Worm (Caenorhabditis elegans) whole organism, L4 larva: Measurements from ENCODE around the gene sedl-1.

Experiments
- D1046.2 ChIP-seq: fragments of 200-800 bp; sonication (Bioruptor generic); IDR thresholded peaks from 2 replicates; pipeline ENCODE4 v1.3.6; 2022; ENCODE audit warnings: missing genetic modification characterization, missing compliant biosample characterization
- F26F4.8 ChIP-seq: fragments of 200-800 bp; sonication (Bioruptor generic); conservative IDR thresholded peaks from 2 replicates; pipeline ENCODE4 v1.3.6; 2022; ENCODE audit warnings: missing genetic modification characterization, missing compliant biosample characterization
- F37D6.2 ChIP-seq: sonication (generic microtip); optimal IDR thresholded peaks from 2 replicates; lab custom pipeline; 2016; ENCODE audit warnings: mild to moderate bottlenecking, missing genetic modification characterization, missing compliant biosample characterization
- F44E2.7 ChIP-seq: fragments of 200-800 bp; sonication (Bioruptor generic); IDR thresholded peaks from 2 replicates; pipeline ENCODE4 v2.1.2; 2022; ENCODE audit warnings: missing genetic modification characterization, missing compliant biosample characterization
- F49E8.2 ChIP-seq: sonication (generic microtip); optimal IDR thresholded peaks from 2 replicates; lab custom pipeline; 2016; ENCODE audit warnings: missing compliant biosample characterization, mild to moderate bottlenecking, missing genetic modification characterization, borderline replicate concordance
- R02D3.7 ChIP-seq: fragments of 150-350 bp; sonication (generic microtip); optimal IDR thresholded peaks from 3 replicates; lab custom pipeline; 2014; ENCODE audit warnings: missing biosample characterization, missing genetic modification characterization
- T26A8.4 ChIP-seq: fragments of 200-800 bp; sonication (Bioruptor generic); IDR thresholded peaks from 2 replicates; pipeline ENCODE4 v1.3.6; 2022; ENCODE audit warnings: missing genetic modification characterization, missing compliant biosample characterization
- Y105C5A.15 ChIP-seq: fragments of 200-800 bp; sonication (Bioruptor generic); IDR thresholded peaks from 2 replicates; pipeline ENCODE4 v1.3.6; 2022; ENCODE audit warnings: missing genetic modification characterization, missing compliant biosample characterization
- Y48G9A.11 ChIP-seq: fragments of 200-800 bp; sonication (Bioruptor generic); IDR thresholded peaks from 2 replicates; pipeline ENCODE4 v1.3.6; 2022; ENCODE audit warnings: missing genetic modification reagents, missing genetic modification characterization, missing compliant biosample characterization
- ZK546.5 ChIP-seq, 2 experiments: sonication (generic microtip); optimal IDR thresholded peaks; 2 replicates each; lab custom pipeline; 2017; ENCODE audit warnings: missing biosample characterization in 2 of 2, missing genetic modification characterization in 2 of 2
- aha-1 ChIP-seq: fragments of 150-350 bp; peaks from one replicate; lab custom pipeline; 2014; ENCODE audit warnings: missing biosample characterization, missing genetic modification characterization
- aly-2 ChIP-seq: sonication (generic microtip); optimal IDR thresholded peaks from 2 replicates; lab custom pipeline; 2018; ENCODE audit warnings: missing biosample characterization, missing genetic modification characterization
- arid-1 ChIP-seq: fragments of 200-800 bp; sonication (Bioruptor generic); conservative IDR thresholded peaks from 2 replicates; pipeline ENCODE4 v1.3.6; 2022; ENCODE audit warnings: missing genetic modification reagents, missing genetic modification characterization, missing compliant biosample characterization
- ceh-28 ChIP-seq: fragments of 150-350 bp; optimal IDR thresholded peaks from 2 replicates; lab custom pipeline; 2014; ENCODE audit warnings: missing biosample characterization, missing genetic modification reagents, missing genetic modification characterization
- ceh-32 ChIP-seq: sonication (generic microtip); optimal IDR thresholded peaks from 2 replicates; lab custom pipeline; 2016; ENCODE audit warnings: mild to moderate bottlenecking, missing genetic modification characterization, missing compliant biosample characterization; ENCODE audit not compliant: poor library complexity
- ceh-62 ChIP-seq: sonication (generic microtip); optimal IDR thresholded peaks from 2 replicates; lab custom pipeline; 2017; ENCODE audit warnings: missing biosample characterization, missing genetic modification characterization
- ceh-82 ChIP-seq: sonication (generic microtip); optimal IDR thresholded peaks from 2 replicates; lab custom pipeline; 2017; ENCODE audit warnings: missing biosample characterization, missing genetic modification characterization
- ces-1 ChIP-seq: fragments of 150-350 bp; sonication (generic microtip); optimal IDR thresholded peaks from 4 replicates; lab custom pipeline; 2014; ENCODE audit warnings: missing biosample characterization, missing genetic modification reagents, missing genetic modification characterization
- cey-2 ChIP-seq: sonication (generic microtip); optimal IDR thresholded peaks from 3 replicates; lab custom pipeline; 2017; ENCODE audit warnings: missing genetic modification characterization, mild to moderate bottlenecking, missing compliant biosample characterization, antibody characterized with exemption, borderline replicate concordance; ENCODE audit not compliant: insufficient read depth
- daf-12 ChIP-seq: fragments of 150-350 bp; optimal IDR thresholded peaks from 2 replicates; lab custom pipeline; 2014; ENCODE audit warnings: missing biosample characterization, missing genetic modification reagents, missing genetic modification characterization
- daf-19 ChIP-seq: fragments of 200-800 bp; sonication (Bioruptor generic); conservative IDR thresholded peaks from 2 replicates; pipeline ENCODE4 v1.3.6; 2022; ENCODE audit warnings: missing genetic modification characterization, missing compliant biosample characterization
- dmd-6 ChIP-seq: fragments of 200-800 bp; sonication (Bioruptor generic); IDR thresholded peaks from 2 replicates; pipeline ENCODE4 v1.3.6; 2022; ENCODE audit warnings: missing genetic modification reagents, missing genetic modification characterization, missing compliant biosample characterization
- dpl-1 ChIP-seq: fragments of 150-350 bp; optimal IDR thresholded peaks from 2 replicates; lab custom pipeline; 2014; ENCODE audit warnings: missing biosample characterization, missing genetic modification reagents, missing genetic modification characterization
- duxl-1 ChIP-seq: sonication (generic microtip); optimal IDR thresholded peaks from 2 replicates; lab custom pipeline; 2016; ENCODE audit warnings: mild to moderate bottlenecking, missing genetic modification characterization, moderate library complexity, missing compliant biosample characterization; ENCODE audit not compliant: poor library complexity
- egl-27 ChIP-seq: sonication (generic microtip); optimal IDR thresholded peaks from 3 replicates; lab custom pipeline; 2017; ENCODE audit warnings: missing biosample characterization, missing genetic modification reagents, missing genetic modification characterization
- fos-1 ChIP-seq: fragments of 150-350 bp; optimal IDR thresholded peaks from 2 replicates; lab custom pipeline; 2014; ENCODE audit warnings: missing biosample characterization, missing genetic modification characterization
- gei-8 ChIP-seq: fragments of 200-800 bp; sonication (Bioruptor generic); optimal IDR thresholded peaks from 2 replicates; lab custom pipeline; 2018; ENCODE audit warnings: mild to moderate bottlenecking, missing genetic modification characterization, missing compliant biosample characterization
- hlh-11 ChIP-seq: fragments of 200-800 bp; sonication (Bioruptor generic); optimal IDR thresholded peaks from 2 replicates; lab custom pipeline; 2018; ENCODE audit warnings: mild to moderate bottlenecking, missing genetic modification characterization, missing compliant biosample characterization
- hlh-30 ChIP-seq: sonication (generic microtip); optimal IDR thresholded peaks from 2 replicates; lab custom pipeline; 2017; ENCODE audit warnings: antibody characterized with exemption, mild to moderate bottlenecking, missing genetic modification characterization, missing compliant biosample characterization; ENCODE audit not compliant: insufficient read depth
- lin-1 ChIP-seq: fragments of 200-800 bp; sonication (Bioruptor generic); IDR thresholded peaks from 2 replicates; pipeline ENCODE4 v1.3.6; 2022; ENCODE audit warnings: missing genetic modification reagents, missing genetic modification characterization, missing compliant biosample characterization
- lin-13 ChIP-seq: fragments of 150-350 bp; optimal IDR thresholded peaks from 2 replicates; lab custom pipeline; 2014; ENCODE audit warnings: missing biosample characterization, missing genetic modification reagents, missing genetic modification characterization
- lin-15B ChIP-seq: fragments of 150-350 bp; sonication (generic microtip); optimal IDR thresholded peaks from 3 replicates; lab custom pipeline; 2014; ENCODE audit warnings: missing biosample characterization, missing genetic modification characterization
- lin-38 ChIP-seq: fragments of 200-800 bp; sonication (Bioruptor generic); IDR thresholded peaks from 2 replicates; pipeline ENCODE4 v1.3.6; 2022; ENCODE audit warnings: missing genetic modification reagents, missing genetic modification characterization, missing compliant biosample characterization
- lin-39 ChIP-seq: fragments of 150-350 bp; optimal IDR thresholded peaks from 2 replicates; lab custom pipeline; 2014; ENCODE audit warnings: missing biosample characterization, missing genetic modification reagents, missing genetic modification characterization
- lir-3 ChIP-seq: sonication (generic microtip); optimal IDR thresholded peaks from 2 replicates; lab custom pipeline; 2016; ENCODE audit warnings: mild to moderate bottlenecking, missing genetic modification characterization, missing compliant biosample characterization
- madf-5 ChIP-seq, 2 experiments: fragments of 200-800 bp; sonication (Bioruptor generic); IDR thresholded peaks; 2 replicates each; pipeline ENCODE4 v1.3.6; 2022; ENCODE audit warnings: missing compliant biosample characterization in 2 of 2, missing genetic modification characterization in 2 of 2
- mdt-29 ChIP-seq: fragments of 200-800 bp; sonication (Bioruptor generic); IDR thresholded peaks from 2 replicates; pipeline ENCODE4 v1.3.6; 2022; ENCODE audit warnings: missing genetic modification reagents, missing genetic modification characterization, missing compliant biosample characterization
- nhr-111 ChIP-seq: fragments of 200-800 bp; sonication (Bioruptor generic); optimal IDR thresholded peaks from 2 replicates; lab custom pipeline; 2018; ENCODE audit warnings: mild to moderate bottlenecking, missing genetic modification characterization, missing compliant biosample characterization
- nhr-237 ChIP-seq: sonication (generic microtip); optimal IDR thresholded peaks from 2 replicates; lab custom pipeline; 2017; ENCODE audit warnings: missing biosample characterization, missing genetic modification characterization
- nhr-41 ChIP-seq: fragments of 200-800 bp; sonication (Bioruptor generic); IDR thresholded peaks from 2 replicates; pipeline ENCODE4 v1.3.6; 2022; ENCODE audit warnings: missing genetic modification reagents, missing genetic modification characterization, missing compliant biosample characterization
- nhr-6 ChIP-seq: fragments of 150-350 bp; optimal IDR thresholded peaks from 2 replicates; lab custom pipeline; 2014; ENCODE audit warnings: missing biosample characterization, missing genetic modification characterization
- nhr-76 ChIP-seq: fragments of 150-350 bp; optimal IDR thresholded peaks from 2 replicates; lab custom pipeline; 2014; ENCODE audit warnings: missing biosample characterization, missing genetic modification characterization
- pha-4 ChIP-seq, 2 experiments: fragments of 150-350 bp in 1 of 2; fragments of 200-800 bp in 1 of 2; sonication (Bioruptor generic) in 1 of 2; IDR thresholded peaks in 1 of 2; optimal IDR thresholded peaks in 1 of 2; 2 replicates each; pipeline versions ENCODE4 v1.3.6 to Lab custom; 2014 to 2022; ENCODE audit warnings: missing genetic modification characterization in 2 of 2, missing genetic modification reagents in 2 of 2, missing biosample characterization in 1 of 2, missing compliant biosample characterization in 1 of 2
- php-3 ChIP-seq: fragments of 200-800 bp; sonication (Bioruptor generic); IDR thresholded peaks from 2 replicates; pipeline ENCODE4 v1.3.6; 2022; ENCODE audit warnings: missing genetic modification reagents, missing genetic modification characterization, missing compliant biosample characterization
- saeg-2 ChIP-seq: fragments of 200-800 bp; sonication (Bioruptor generic); IDR thresholded peaks from 2 replicates; pipeline ENCODE4 v1.3.6; 2022; ENCODE audit warnings: missing genetic modification reagents, missing genetic modification characterization, missing compliant biosample characterization
- sdz-12 ChIP-seq: fragments of 200-800 bp; sonication (Bioruptor generic); optimal IDR thresholded peaks from 2 replicates; lab custom pipeline; 2018; ENCODE audit warnings: mild to moderate bottlenecking, missing genetic modification characterization, missing compliant biosample characterization
- snpc-4 ChIP-seq: fragments of 150-350 bp; optimal IDR thresholded peaks from 2 replicates; lab custom pipeline; 2014; ENCODE audit warnings: missing biosample characterization, missing genetic modification characterization
- tra-1 ChIP-seq: fragments of 200-800 bp; sonication (Bioruptor generic); IDR thresholded peaks from 2 replicates; pipeline ENCODE4 v1.3.6; 2022; ENCODE audit warnings: missing genetic modification reagents, missing genetic modification characterization, missing compliant biosample characterization
- unc-39 ChIP-seq: sonication (generic microtip); optimal IDR thresholded peaks from 2 replicates; lab custom pipeline; 2017; ENCODE audit warnings: missing biosample characterization, missing genetic modification characterization
- vab-7 ChIP-seq: fragments of 200-800 bp; sonication (Bioruptor generic); IDR thresholded peaks from 2 replicates; pipeline ENCODE4 v1.3.6; 2022; ENCODE audit warnings: missing genetic modification reagents, missing genetic modification characterization, missing compliant biosample characterization
- zag-1 ChIP-seq: fragments of 150-350 bp; optimal IDR thresholded peaks from 2 replicates; lab custom pipeline; 2014; ENCODE audit warnings: missing biosample characterization, missing genetic modification characterization
- zip-11 ChIP-seq: fragments of 200-800 bp; sonication (Bioruptor generic); IDR thresholded peaks from 2 replicates; pipeline ENCODE4 v1.3.6; 2022; ENCODE audit warnings: missing genetic modification characterization, missing compliant biosample characterization

The sedl-1 gene

DNA sequence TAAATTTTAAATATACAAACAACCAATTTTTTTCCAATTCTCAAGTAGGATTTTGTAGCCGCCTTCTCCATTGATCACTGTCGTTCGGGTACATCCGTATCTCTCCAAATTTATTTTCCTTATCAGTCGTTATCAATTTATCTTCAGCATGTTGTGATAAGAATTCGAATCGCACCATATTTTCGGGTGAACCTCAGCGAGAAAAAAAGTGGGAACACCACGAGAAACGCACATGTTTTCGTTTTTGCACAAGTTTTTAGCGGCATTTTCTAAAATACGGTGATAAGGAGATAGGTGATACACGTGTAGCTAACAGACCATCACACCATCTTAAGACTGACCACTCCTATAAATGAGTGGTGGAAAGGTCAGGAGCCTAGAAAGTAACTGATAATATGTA, 37.9 kb upstream of the sedl-1 start (continued):
- peak; percentile 64; the same call in 1 of the 2 replicates for TF ChIP-seq saeg-2 (GFP tag; lab: Robert Waterston, UW)
- TF ChIP-seq daf-19 (GFP tag; lab: Robert Waterston, UW) = no peak
- no peak for TF ChIP-seq dpl-1
- no peak for TF ChIP-seq ceh-32
- no peak for TF ChIP-seq lin-38 (GFP tag; lab: Robert Waterston, UW)
- TF ChIP-seq ceh-28 (tag; lab: Kevin White, UChicago) = no peak
- peak; percentile 97 for TF ChIP-seq dmd-6 (GFP tag; lab: Robert Waterston, UW)
- TF ChIP-seq aly-2 = no peak
- TF ChIP-seq sdz-12 (GFP tag; lab: Kevin White, UChicago) = no peak
- no peak for TF ChIP-seq Y105C5A.15 (GFP tag; lab: Robert Waterston, UW)
- no peak for TF ChIP-seq ceh-82 (tag; lab: Kevin White, UChicago)
- TF ChIP-seq ces-1 (GFP tag; lab: Kevin White, UChicago) = no peak
- no peak for TF ChIP-seq egl-27 (tag; lab: Kevin White, UChicago)
- TF ChIP-seq unc-39 (tag; lab: Kevin White, UChicago) = no peak
- peak; percentile 71; the same call in 1 of the 2 replicates for TF ChIP-seq lin-1 (GFP tag; lab: Robert Waterston, UW)
- TF ChIP-seq mdt-29 (GFP tag; lab: Robert Waterston, UW) = peak; percentile 61; the same call in 1 of the 2 replicates
- TF ChIP-seq nhr-6 = peak; percentile 28
- peak; percentile 90 for TF ChIP-seq hlh-30
- TF ChIP-seq ZK546.5 (tag; optimal IDR thresholded peaks at IDR 0.05; lab: Kevin White, UChicago) = no peak
- no peak for TF ChIP-seq nhr-237
- TF ChIP-seq nhr-41 (GFP tag; lab: Robert Waterston, UW) = no peak
- no peak for TF ChIP-seq lin-15B (tag; lab: Kevin White, UChicago)
- no peak for TF ChIP-seq lin-39 (tag; lab: Kevin White, UChicago)
- no peak for TF ChIP-seq D1046.2
- peak; percentile 43; the same call in 1 of the 2 replicates for TF ChIP-seq pha-4 (GFP tag; IDR thresholded peaks at IDR 0.05; lab: Robert Waterston, UW)
- TF ChIP-seq pha-4 (tag; optimal IDR thresholded peaks at IDR 0.05; lab: Kevin White, UChicago) = no peak
- peak; percentile 92 for TF ChIP-seq tra-1
- no peak for TF ChIP-seq arid-1
- TF ChIP-seq Y48G9A.11 = no peak
- TF ChIP-seq madf-5 (GFP tag; IDR thresholded peaks at IDR 0.05; lab: Robert Waterston, UW) = no peak
- TF ChIP-seq snpc-4 = no peak
- TF ChIP-seq lin-13 (GFP tag; lab: Kevin White, UChicago) = no peak
- peak; percentile 92 for TF ChIP-seq hlh-11
- TF ChIP-seq F49E8.2 (tag; lab: Kevin White, UChicago) = no peak
- TF ChIP-seq php-3 = peak; percentile 83
- TF ChIP-seq nhr-111 (GFP tag; lab: Kevin White, UChicago) = no peak
- TF ChIP-seq daf-12 (tag; lab: Kevin White, UChicago) = no peak
- no peak for TF ChIP-seq nhr-76 (tag; lab: Kevin White, UChicago)
- no peak for TF ChIP-seq cey-2 (tag; lab: Kevin White, UChicago)
- TF ChIP-seq ceh-62 (tag; lab: Kevin White, UChicago) = no peak
- TF ChIP-seq R02D3.7 (tag; lab: Kevin White, UChicago) = no peak
- TF ChIP-seq vab-7 (GFP tag; lab: Robert Waterston, UW) = no peak
- peak; percentile 95 for TF ChIP-seq aha-1 (tag; lab: Kevin White, UChicago)
- peak; percentile 64 for TF ChIP-seq gei-8 (GFP tag; lab: Kevin White, UChicago)
- no peak for TF ChIP-seq F37D6.2 (tag; lab: Kevin White, UChicago)
- TF ChIP-seq F44E2.7 = no peak
- no peak for TF ChIP-seq zip-11 (GFP tag; lab: Robert Waterston, UW)
- TF ChIP-seq fos-1 (tag; lab: Kevin White, UChicago) = no peak
- no peak for TF ChIP-seq T26A8.4 (GFP tag; lab: Robert Waterston, UW)
- no peak for TF ChIP-seq zag-1 (tag; lab: Kevin White, UChicago)
- TF ChIP-seq lir-3 = no peak
- TF ChIP-seq duxl-1 = no peak
- no peak for TF ChIP-seq F26F4.8 (GFP tag; lab: Robert Waterston, UW)
